Worm (Caenorhabditis elegans): Measurements from ENCODE around the gene R02F11.11.
A peak's percentile ranks its signal among the peaks of the same experiment; 100 is the strongest.

Gene R02F11.11

ce11 chrV:4826710-4827380, 35.2 kb downstream of the R02F11.11 start, which contains the start of the genes hsp-6 and C37H5.5 (continued):
- TF ChIP-seq ztf-25 (GFP tag; IDR thresholded peaks at IDR 0.05), result no peak
- TF ChIP-seq snpc-1.1 (tag; optimal IDR thresholded peaks at IDR 0.05; ENCODE audit: insufficient read depth), result peak; percentile 45
- no peak for TF ChIP-seq hrde-1 (tag; optimal IDR thresholded peaks at IDR 0.05; ENCODE audit: borderline replicate concordance)
- peak; percentile 79 for TF ChIP-seq ceh-100 (GFP tag; IDR thresholded peaks at IDR 0.05)
- peak; percentile 70 for TF ChIP-seq K11D2.4 (GFP tag; IDR thresholded peaks at IDR 0.05)
- no peak for TF ChIP-seq lsy-27 (tag; optimal IDR thresholded peaks at IDR 0.05; ENCODE audit: borderline replicate concordance, insufficient read depth)
- peak; percentile 46; the same call in 1 of the 2 replicates for TF ChIP-seq cebp-1 (GFP tag; IDR thresholded peaks at IDR 0.05)
- peak; percentile 82 for TF ChIP-seq cebp-1 (tag; optimal IDR thresholded peaks at IDR 0.05)
- TF ChIP-seq repo-1 (tag; optimal IDR thresholded peaks at IDR 0.05), result no peak
- TF ChIP-seq lsl-1 (GFP tag; optimal IDR thresholded peaks at IDR 0.05), result peak; percentile 91
- peak; percentile 45 for TF ChIP-seq efl-1 (GFP tag; optimal IDR thresholded peaks at IDR 0.05)
- peak; percentile 69 for TF ChIP-seq lin-40 (tag; optimal IDR thresholded peaks at IDR 0.05)
- no peak for TF ChIP-seq attf-6 (GFP tag; IDR thresholded peaks at IDR 0.05)

ce11 chrV:4834277-4834676, 42.6 kb downstream of the R02F11.11 start, which contains the start of gene C37H5.14:
Gene C37H5.14 (minus strand): TSS chrV:4834377.
- TF ChIP-seq zim-3 (tag; optimal IDR thresholded peaks at IDR 0.05) (no peak), efl-1 (GFP tag; optimal IDR thresholded peaks at IDR 0.05) (no peak), zfh-2 (GFP tag; conservative IDR thresholded peaks at IDR 0.05) (peak; percentile 54; the same call in 1 of the 2 replicates), atf-7 (tag; optimal IDR thresholded peaks at IDR 0.05) (no peak)

ce11 chrV:4839913-4840312, 48.2 kb downstream of the R02F11.11 start, which contains the start of gene nas-9:
Gene nas-9 (minus strand): TSS chrV:4840013.
- TF ChIP-seq unc-62 (GFP tag; optimal IDR thresholded peaks at IDR 0.05), result no peak
- no peak for TF ChIP-seq Y95B8A.8 (GFP tag; IDR thresholded peaks at IDR 0.05)
- no peak for TF ChIP-seq gei-17 (GFP tag; optimal IDR thresholded peaks at IDR 0.05)
- no peak for TF ChIP-seq ztf-3 (GFP tag; optimal IDR thresholded peaks at IDR 0.05)
- TF ChIP-seq bed-2 (GFP tag; IDR thresholded peaks at IDR 0.05), result no peak
- TF ChIP-seq snpc-4 (GFP tag; optimal IDR thresholded peaks at IDR 0.05), result no peak
- TF ChIP-seq snpc-4 (tag; optimal IDR thresholded peaks at IDR 0.05), result no peak
- TF ChIP-seq ZK185.1 (tag; optimal IDR thresholded peaks at IDR 0.05; ENCODE audit: poor library complexity, severe bottlenecking), result no peak
- TF ChIP-seq atf-7 (tag; optimal IDR thresholded peaks at IDR 0.05), result no peak
- TF ChIP-seq snpc-1.1 (tag; optimal IDR thresholded peaks at IDR 0.05; ENCODE audit: insufficient read depth), result no peak
- TF ChIP-seq tbp1 (GFP tag; optimal IDR thresholded peaks at IDR 0.05), result no peak
- TF ChIP-seq lir-1 (GFP tag; conservative IDR thresholded peaks at IDR 0.05), result no peak
- TF ChIP-seq dox-1 (GFP tag; IDR thresholded peaks at IDR 0.05), result no peak
- no peak for TF ChIP-seq lin-26 (GFP tag; IDR thresholded peaks at IDR 0.05)
- TF ChIP-seq madf-6 (GFP tag; IDR thresholded peaks at IDR 0.05), result no peak
- no peak for TF ChIP-seq ceh-100 (GFP tag; IDR thresholded peaks at IDR 0.05)
- TF ChIP-seq Y79H2A.3 (GFP tag; conservative IDR thresholded peaks at IDR 0.05), result no peak
- no peak for TF ChIP-seq F33H1.4 (GFP tag; IDR thresholded peaks at IDR 0.05)
- no peak for TF ChIP-seq F39B2.1 (GFP tag; IDR thresholded peaks at IDR 0.05)

ce11 chrV:4841179-4841578, 49.5 kb downstream of the R02F11.11 start, which contains the start of gene cwp-1:
Gene cwp-1 (minus strand): TSS chrV:4841279.
- TF ChIP-seq nfya-1 (tag; optimal IDR thresholded peaks at IDR 0.05; ENCODE audit: borderline replicate concordance, insufficient read depth) (no peak), attf-3 (GFP tag; conservative IDR thresholded peaks at IDR 0.05) (no peak), ztf-6 (GFP tag; IDR thresholded peaks at IDR 0.05) (no peak), rcor-1 (GFP tag; IDR thresholded peaks at IDR 0.05) (no peak), ets-4 (GFP tag; optimal IDR thresholded peaks at IDR 0.05) (no peak), him-1 (tag; optimal IDR thresholded peaks at IDR 0.05) (no peak), attf-5 (GFP tag; optimal IDR thresholded peaks at IDR 0.05) (no peak), egl-44 (GFP tag; IDR thresholded peaks at IDR 0.05) (no peak), nhr-80 (tag; optimal IDR thresholded peaks at IDR 0.05) (no peak), T26A5.8 (tag; optimal IDR thresholded peaks at IDR 0.05) (no peak), nhr-120 (GFP tag; IDR thresholded peaks at IDR 0.05) (no peak), fkh-3 (tag; optimal IDR thresholded peaks at IDR 0.05) (no peak), bed-2 (GFP tag; IDR thresholded peaks at IDR 0.05) (no peak)
